Worm (Caenorhabditis elegans) whole organism, L4/young adult: Measurements from ENCODE around the gene C27D6.15.

Source experiments
- W03F9.2 ChIP-seq: fragments of 150-350 bp; optimal IDR thresholded peaks from 2 replicates; lab custom pipeline; 2014; ENCODE audit warnings: missing biosample characterization, missing genetic modification characterization
- dao-5 ChIP-seq: sonication (generic microtip); optimal IDR thresholded peaks from 2 replicates; lab custom pipeline; 2016; ENCODE audit warnings: missing genotype, missing genetic modification characterization, moderate library complexity, missing compliant biosample characterization
- him-1 ChIP-seq: sonication (generic microtip); optimal IDR thresholded peaks from 2 replicates; lab custom pipeline; 2016; ENCODE audit warnings: missing genotype, missing genetic modification reagents, missing genetic modification characterization, missing compliant biosample characterization

DNA sequence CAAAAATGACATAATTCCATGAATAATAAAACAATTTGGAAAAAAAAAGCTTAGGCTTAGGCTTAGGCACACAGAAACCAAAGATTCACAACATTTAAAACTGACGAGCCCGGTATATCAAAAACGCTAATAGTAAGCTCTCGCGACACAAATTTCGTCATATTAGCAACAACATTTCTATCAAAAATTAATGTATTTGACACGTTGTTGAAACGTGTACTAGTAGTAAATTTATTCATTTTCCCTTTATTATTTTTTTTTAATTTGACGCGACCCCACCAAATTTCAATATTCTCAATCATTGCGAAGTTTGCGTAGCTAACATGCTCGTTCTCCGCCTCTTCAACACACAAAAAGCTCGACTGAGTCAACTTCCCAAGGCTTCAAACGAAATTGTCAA lies 40.3 kb downstream of the C27D6.15 start, which contains the start of gene C34F11.2:
- TF ChIP-seq him-1 (tag; lab: Kevin White, UChicago) = no peak
- no peak for TF ChIP-seq W03F9.2 (tag; lab: Kevin White, UChicago)
- TF ChIP-seq dao-5 (tag; lab: Kevin White, UChicago) = no peak
